Fruit fly (Drosophila melanogaster) whole organism, embryonic: ENCODE measurements around the gene PolQ.

ENCODE experiments used
- Atf6 ChIP-seq: fragments of 200-800 bp; sonication (Bioruptor generic); IDR thresholded peaks from 2 replicates; pipeline ENCODE4 v1.3.6; 2022; ENCODE audit warnings: missing biosample characterization, missing genetic modification characterization
- CG10267 ChIP-seq: fragments of 200-800 bp; sonication (Bioruptor generic); optimal IDR thresholded peaks from 2 replicates; lab custom pipeline; 2018; ENCODE audit warnings: missing biosample characterization, mild to moderate bottlenecking, missing genetic modification characterization, moderate library complexity
- CG10462 ChIP-seq: fragments of 200-800 bp; sonication (Bioruptor generic); optimal IDR thresholded peaks from 2 replicates; lab custom pipeline; 2016; ENCODE audit warnings: missing biosample characterization, missing genetic modification characterization
- CG10959 ChIP-seq: fragments of 200-800 bp; sonication (Bioruptor generic); IDR thresholded peaks from 2 replicates; pipeline ENCODE4 v1.3.6; 2022; ENCODE audit warnings: missing biosample characterization, missing genetic modification characterization
- CG12219 ChIP-seq: fragments of 200-800 bp; sonication (Bioruptor generic); optimal IDR thresholded peaks from 3 replicates; lab custom pipeline; 2018; ENCODE audit warnings: missing biosample characterization, mild to moderate bottlenecking, missing genetic modification characterization
- CG1603 ChIP-seq: fragments of 200-800 bp; sonication (Bioruptor generic); optimal IDR thresholded peaks from 2 replicates; lab custom pipeline; 2019; ENCODE audit warnings: missing biosample characterization, mild to moderate bottlenecking, missing genetic modification characterization, moderate library complexity
- CG17186 ChIP-seq: fragments of 200-800 bp; sonication (Bioruptor generic); optimal IDR thresholded peaks from 3 replicates; lab custom pipeline; 2017; ENCODE audit warnings: missing biosample characterization, missing genetic modification reagents, missing genetic modification characterization
- CG2129 ChIP-seq: fragments of 200-800 bp; sonication (Bioruptor generic); IDR thresholded peaks from 2 replicates; pipeline ENCODE4 v1.3.6; 2022; ENCODE audit warnings: missing biosample characterization, missing genetic modification characterization; ENCODE audit not compliant: partially characterized antibody
- CG31441 ChIP-seq: fragments of 200-800 bp; sonication (Bioruptor generic); IDR thresholded peaks from 2 replicates; pipeline ENCODE4 v1.3.6; 2022; ENCODE audit warnings: missing biosample characterization, missing genetic modification characterization
- CG34376 ChIP-seq: fragments of 200-800 bp; sonication (Bioruptor generic); optimal IDR thresholded peaks from 2 replicates; lab custom pipeline; 2018; ENCODE audit warnings: missing biosample characterization, mild to moderate bottlenecking, missing genetic modification characterization
- CG4328 ChIP-seq: fragments of 200-800 bp; sonication (Bioruptor generic); optimal IDR thresholded peaks from 3 replicates; lab custom pipeline; 2017; ENCODE audit warnings: missing biosample characterization, missing genetic modification reagents, missing genetic modification characterization
- CG5180 ChIP-seq: fragments of 200-800 bp; sonication (Bioruptor generic); optimal IDR thresholded peaks from 3 replicates; lab custom pipeline; 2017; ENCODE audit warnings: missing biosample characterization, missing genetic modification characterization, mild to moderate bottlenecking, moderate library complexity, missing genetic modification reagents
- CG6254 ChIP-seq: fragments of 200-800 bp; sonication (Bioruptor generic); optimal IDR thresholded peaks from 3 replicates; lab custom pipeline; 2017; ENCODE audit warnings: mild to moderate bottlenecking, missing biosample characterization, missing genetic modification reagents, missing genetic modification characterization
- CG7786 ChIP-seq: fragments of 200-800 bp; sonication (Bioruptor generic); optimal IDR thresholded peaks from 2 replicates; lab custom pipeline; 2016; ENCODE audit warnings: missing biosample characterization, missing genetic modification characterization
- CG8281 ChIP-seq: fragments of 200-800 bp; sonication (Bioruptor generic); optimal IDR thresholded peaks from 2 replicates; lab custom pipeline; 2018; ENCODE audit warnings: missing biosample characterization, mild to moderate bottlenecking, missing genetic modification characterization, moderate library complexity
- CG8359 ChIP-seq: fragments of 200-800 bp; sonication (Bioruptor generic); optimal IDR thresholded peaks from 2 replicates; lab custom pipeline; 2017; ENCODE audit warnings: missing biosample characterization, mild to moderate bottlenecking, missing genetic modification characterization, borderline replicate concordance
- D ChIP-seq, 2 experiments: fragments of 200-800 bp in 1 of 2; fragments of >200 bp in 1 of 2; sonication (Bioruptor generic) in 1 of 2; optimal IDR thresholded peaks; 2 replicates in 1 of 2; 3 replicates in 1 of 2; lab custom pipeline; 2017; ENCODE audit warnings: mild to moderate bottlenecking in 1 of 2, missing biosample characterization in 1 of 2, missing genetic modification characterization in 1 of 2, missing genetic modification reagents in 1 of 2
- E2f1 ChIP-seq: fragments of 200-800 bp; sonication (Bioruptor generic); IDR thresholded peaks from 2 replicates; pipeline ENCODE4 v1.3.6; 2022; ENCODE audit warnings: missing biosample characterization, missing genetic modification characterization
- Lhr ChIP-seq: fragments of 200-800 bp; sonication (Bioruptor generic); optimal IDR thresholded peaks from 3 replicates; lab custom pipeline; 2017; ENCODE audit warnings: mild to moderate bottlenecking, missing biosample characterization, missing genetic modification reagents, missing genetic modification characterization
- Mad ChIP-seq: fragments of 200-800 bp; sonication (Bioruptor generic); optimal IDR thresholded peaks from 2 replicates; lab custom pipeline; 2016; ENCODE audit warnings: missing biosample characterization, missing genetic modification characterization
- Nf-YB ChIP-seq: fragments of 200-800 bp; sonication (Bioruptor generic); optimal IDR thresholded peaks from 3 replicates; lab custom pipeline; 2019; ENCODE audit warnings: missing biosample characterization, mild to moderate bottlenecking, missing genetic modification characterization, moderate library complexity
- Nf-YC ChIP-seq: fragments of 200-800 bp; optimal IDR thresholded peaks from 3 replicates; lab custom pipeline; 2019; ENCODE audit warnings: missing biosample characterization, mild to moderate bottlenecking, missing genetic modification characterization, moderate library complexity
- Rx ChIP-seq: fragments of 200-800 bp; sonication (Bioruptor generic); IDR thresholded peaks from 2 replicates; pipeline ENCODE4 v1.3.6; 2022; ENCODE audit warnings: missing biosample characterization, missing genetic modification characterization
- Scr ChIP-seq: fragments of 200-800 bp; sonication (Bioruptor generic); IDR thresholded peaks from 2 replicates; pipeline ENCODE4 v1.3.6; 2022; ENCODE audit warnings: missing biosample characterization, missing genetic modification characterization; ENCODE audit not compliant: partially characterized antibody
- Taf1 ChIP-seq: fragments of 200-800 bp; sonication (Bioruptor generic); IDR thresholded peaks from 2 replicates; pipeline ENCODE4 v1.3.6; 2022; ENCODE audit warnings: missing biosample characterization, missing genetic modification characterization
- Vsx1 ChIP-seq: fragments of 200-800 bp; sonication (Bioruptor generic); optimal IDR thresholded peaks from 2 replicates; lab custom pipeline; 2017; ENCODE audit warnings: missing biosample characterization, mild to moderate bottlenecking, missing genetic modification characterization, missing genetic modification reagents
- Xrp1 ChIP-seq: fragments of 200-800 bp; sonication (Bioruptor generic); IDR thresholded peaks from 2 replicates; pipeline ENCODE4 v1.3.6; 2022; ENCODE audit warnings: missing biosample characterization, missing genetic modification characterization
- dan ChIP-seq: fragments of 200-800 bp; sonication (Bioruptor generic); IDR thresholded peaks from 2 replicates; pipeline ENCODE4 v1.3.6; 2022; ENCODE audit warnings: missing biosample characterization, missing genetic modification characterization
- dysf ChIP-seq: fragments of 200-800 bp; sonication (Bioruptor generic); IDR thresholded peaks from 3 replicates; pipeline ENCODE4 v1.3.6; 2022; ENCODE audit warnings: missing biosample characterization, missing genetic modification characterization
- en ChIP-seq: fragments of 200-800 bp; sonication (Bioruptor generic); optimal IDR thresholded peaks from 2 replicates; lab custom pipeline; 2016; ENCODE audit warnings: missing biosample characterization, missing genetic modification characterization
- esg ChIP-seq: fragments of 200-800 bp; sonication (Bioruptor generic); conservative IDR thresholded peaks from 2 replicates; pipeline ENCODE4 v1.3.6; 2022; ENCODE audit warnings: missing biosample characterization, missing genetic modification characterization
- exex ChIP-seq: fragments of 200-800 bp; sonication (Bioruptor generic); optimal IDR thresholded peaks from 4 replicates; lab custom pipeline; 2018; ENCODE audit warnings: missing biosample characterization, mild to moderate bottlenecking, missing genetic modification characterization, moderate library complexity
- fd3F ChIP-seq: fragments of 200-800 bp; sonication (Bioruptor generic); optimal IDR thresholded peaks from 2 replicates; lab custom pipeline; 2018; ENCODE audit warnings: missing biosample characterization, mild to moderate bottlenecking, missing genetic modification characterization, moderate library complexity
- ftz-f1 ChIP-seq: fragments of 200-800 bp; sonication (Bioruptor generic); optimal IDR thresholded peaks from 2 replicates; lab custom pipeline; 2016; ENCODE audit warnings: missing biosample characterization, missing genetic modification characterization
- h ChIP-seq: fragments of >200 bp; optimal IDR thresholded peaks from 2 replicates; lab custom pipeline; 2017
- inv ChIP-seq: fragments of 200-800 bp; sonication (Bioruptor generic); IDR thresholded peaks from 2 replicates; pipeline ENCODE4 v1.3.6; 2022; ENCODE audit warnings: missing biosample characterization, missing genetic modification characterization; ENCODE audit not compliant: partially characterized antibody
- jigr1 ChIP-seq: fragments of 200-800 bp; sonication (Bioruptor generic); IDR thresholded peaks from 3 replicates; pipeline ENCODE4 v1.3.6; 2022; ENCODE audit warnings: missing biosample characterization, missing genetic modification characterization
- ken ChIP-seq: fragments of 200-800 bp; sonication (Bioruptor generic); IDR thresholded peaks from 3 replicates; pipeline ENCODE4 v1.3.6; 2022; ENCODE audit warnings: missing biosample characterization, missing genetic modification characterization
- luna ChIP-seq: fragments of 200-800 bp; sonication (Bioruptor generic); optimal IDR thresholded peaks from 2 replicates; lab custom pipeline; 2016; ENCODE audit warnings: missing biosample characterization, missing genetic modification characterization
- mirr ChIP-seq: fragments of 200-800 bp; sonication (Bioruptor generic); optimal IDR thresholded peaks from 3 replicates; lab custom pipeline; 2018; ENCODE audit warnings: missing biosample characterization, mild to moderate bottlenecking, missing genetic modification characterization
- nau ChIP-seq: fragments of 200-800 bp; sonication (Bioruptor generic); optimal IDR thresholded peaks from 3 replicates; lab custom pipeline; 2017; ENCODE audit warnings: missing biosample characterization, mild to moderate bottlenecking, missing genetic modification characterization, missing genetic modification reagents
- pros ChIP-seq: fragments of 200-800 bp; sonication (Bioruptor generic); optimal IDR thresholded peaks from 3 replicates; lab custom pipeline; 2019; ENCODE audit warnings: missing biosample characterization, mild to moderate bottlenecking, missing genetic modification characterization, moderate library complexity
- repo ChIP-seq: fragments of 200-800 bp; sonication (Bioruptor generic); optimal IDR thresholded peaks from 2 replicates; lab custom pipeline; 2016; ENCODE audit warnings: missing biosample characterization, missing genetic modification characterization
- shn ChIP-seq: fragments of 200-800 bp; sonication (Bioruptor generic); optimal IDR thresholded peaks from 3 replicates; lab custom pipeline; 2016; ENCODE audit warnings: missing biosample characterization, missing genetic modification characterization
- sob ChIP-seq: fragments of 200-800 bp; sonication (Bioruptor generic); IDR thresholded peaks from 2 replicates; pipeline ENCODE4 v1.3.6; 2022; ENCODE audit warnings: missing biosample characterization, missing genetic modification characterization
- sr ChIP-seq: fragments of 200-800 bp; sonication (Bioruptor generic); IDR thresholded peaks from 3 replicates; pipeline ENCODE4 v1.3.6; 2022; ENCODE audit warnings: missing biosample characterization, missing genetic modification characterization
- tio ChIP-seq: fragments of 200-800 bp; sonication (Bioruptor generic); optimal IDR thresholded peaks from 2 replicates; lab custom pipeline; 2017; ENCODE audit warnings: missing biosample characterization, missing genetic modification characterization, inconsistent platforms
- trh ChIP-seq: fragments of 200-800 bp; sonication (Bioruptor generic); optimal IDR thresholded peaks from 2 replicates; lab custom pipeline; 2016; ENCODE audit warnings: missing biosample characterization, missing genetic modification characterization
- vfl ChIP-seq: fragments of 200-800 bp; sonication (Bioruptor generic); optimal IDR thresholded peaks from 2 replicates; lab custom pipeline; 2016; ENCODE audit warnings: missing biosample characterization, missing genetic modification characterization
- vvl ChIP-seq: fragments of 200-800 bp; sonication (Bioruptor generic); IDR thresholded peaks from 2 replicates; pipeline ENCODE4 v1.3.6; 2022; ENCODE audit warnings: missing biosample characterization, missing genetic modification characterization
- wek ChIP-seq: fragments of 200-800 bp; sonication (Bioruptor generic); optimal IDR thresholded peaks from 3 replicates; lab custom pipeline; 2018; ENCODE audit warnings: missing biosample characterization, mild to moderate bottlenecking, missing genetic modification characterization, moderate library complexity

Gene PolQ

DNA sequence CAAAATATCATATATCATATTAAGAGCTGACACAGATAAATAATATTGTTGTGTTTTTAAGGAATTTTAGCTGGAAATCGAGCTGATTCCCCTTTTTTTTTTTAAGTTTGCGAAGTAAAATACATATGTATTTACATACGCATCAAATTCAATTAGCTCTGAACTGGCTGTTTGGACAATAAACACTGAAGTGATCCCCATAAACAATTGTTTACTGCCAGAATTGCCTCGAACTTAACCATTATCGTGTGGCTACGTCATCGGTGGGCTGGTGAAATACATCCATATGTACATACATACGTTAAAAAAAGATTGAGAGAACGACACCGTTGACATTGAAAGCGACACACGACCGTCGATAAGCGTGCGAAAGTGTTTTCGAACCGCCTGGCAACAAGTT is 4.2 kb upstream of the PolQ start (continued):
- TF ChIP-seq Atf6 (GFP tag; lab: Robert Waterston, UW): 0 out of 2 replicates have a peak, but pooled peaks have one; percentile 18
- TF ChIP-seq sr: no peak
- TF ChIP-seq exex (tag; lab: Kevin White, UChicago): peak; percentile 84
- TF ChIP-seq wek (GFP tag; lab: Kevin White, UChicago): no peak
- peak; percentile 84 for TF ChIP-seq mirr (GFP tag; lab: Kevin White, UChicago)
- TF ChIP-seq vfl: no peak
- TF ChIP-seq en (GFP tag; lab: Kevin White, UChicago): no peak
- TF ChIP-seq CG34376 (GFP tag; lab: Kevin White, UChicago): peak; percentile 70
- TF ChIP-seq CG6254 (GFP tag; lab: Kevin White, UChicago): no peak
- no peak for TF ChIP-seq Lhr (GFP tag; lab: Kevin White, UChicago)
- TF ChIP-seq Taf1 (GFP tag; lab: Robert Waterston, UW): 0 out of 2 replicates have a peak, but pooled peaks have one; percentile 27
- no peak for TF ChIP-seq CG8359 (GFP tag; lab: Kevin White, UChicago)
- TF ChIP-seq CG4328: no peak
- no peak for TF ChIP-seq dysf (GFP tag; lab: Robert Waterston, UW)
- no peak for TF ChIP-seq inv (GFP tag; lab: Robert Waterston, UW)
- TF ChIP-seq Xrp1: 0 out of 2 replicates have a peak, but pooled peaks have one; percentile 9
- TF ChIP-seq CG2129 (GFP tag; lab: Robert Waterston, UW): no peak
- TF ChIP-seq CG17186 (GFP tag; lab: Kevin White, UChicago): no peak
- TF ChIP-seq Mad (GFP tag; lab: Kevin White, UChicago): no peak
- no peak for TF ChIP-seq repo (GFP tag; lab: Kevin White, UChicago)
- TF ChIP-seq CG7786: no peak
- peak; percentile 25 for TF ChIP-seq CG8281 (tag; lab: Kevin White, UChicago)
- no peak for TF ChIP-seq dan (GFP tag; lab: Robert Waterston, UW)
- TF ChIP-seq luna (GFP tag; lab: Kevin White, UChicago): no peak
- no peak for TF ChIP-seq h (lab: Kevin White, UChicago)
- no peak for TF ChIP-seq esg (GFP tag; lab: Robert Waterston, UW)
- no peak for TF ChIP-seq Vsx1 (GFP tag; lab: Kevin White, UChicago)
- no peak for TF ChIP-seq pros
- TF ChIP-seq Scr (GFP tag; lab: Robert Waterston, UW): no peak
- no peak for TF ChIP-seq CG10267 (tag; lab: Kevin White, UChicago)
- TF ChIP-seq D (optimal IDR thresholded peaks at IDR 0.05; lab: Kevin White, UChicago): no peak
- no peak for TF ChIP-seq D (GFP tag; optimal IDR thresholded peaks at IDR 0.05; lab: Kevin White, UChicago)
- TF ChIP-seq fd3F (GFP tag; lab: Kevin White, UChicago): peak; percentile 14
- no peak for TF ChIP-seq CG12219 (GFP tag; lab: Kevin White, UChicago)
- no peak for TF ChIP-seq Nf-YC (tag; lab: Kevin White, UChicago)
- no peak for TF ChIP-seq nau (GFP tag; lab: Kevin White, UChicago)
- no peak for TF ChIP-seq trh
- TF ChIP-seq ken: no peak
- TF ChIP-seq shn (GFP tag; lab: Kevin White, UChicago): no peak
- no peak for TF ChIP-seq Rx (GFP tag; lab: Robert Waterston, UW)
- TF ChIP-seq CG10959 (GFP tag; lab: Robert Waterston, UW): no peak
- no peak for TF ChIP-seq CG31441 (GFP tag; lab: Robert Waterston, UW)
- no peak for TF ChIP-seq CG1603 (tag; lab: Kevin White, UChicago)
- TF ChIP-seq jigr1: no peak
- TF ChIP-seq ftz-f1 (GFP tag; lab: Kevin White, UChicago): no peak
- TF ChIP-seq Nf-YB (GFP tag; lab: Kevin White, UChicago): no peak
- TF ChIP-seq tio (GFP tag; lab: Kevin White, UChicago): no peak
- TF ChIP-seq vvl (GFP tag; lab: Robert Waterston, UW): no peak
- TF ChIP-seq E2f1 (GFP tag; lab: Robert Waterston, UW): no peak
- TF ChIP-seq CG10462 (GFP tag; lab: Kevin White, UChicago): no peak
- no peak for TF ChIP-seq CG5180 (GFP tag; lab: Kevin White, UChicago)
- no peak for TF ChIP-seq sob (GFP tag; lab: Robert Waterston, UW)
